Fruit fly (Drosophila melanogaster) S2 (cell line): ENCODE measurements around the gene CG18585.

Experiments used
- CG8478 ChIP-seq: fragments of >200 bp; optimal IDR thresholded peaks from 2 replicates; lab custom pipeline; 2018
- CTCF ChIP-seq, 2 experiments: fragments of >200 bp; optimal IDR thresholded peaks; 2 replicates each; lab custom pipeline; 2018

DNA sequence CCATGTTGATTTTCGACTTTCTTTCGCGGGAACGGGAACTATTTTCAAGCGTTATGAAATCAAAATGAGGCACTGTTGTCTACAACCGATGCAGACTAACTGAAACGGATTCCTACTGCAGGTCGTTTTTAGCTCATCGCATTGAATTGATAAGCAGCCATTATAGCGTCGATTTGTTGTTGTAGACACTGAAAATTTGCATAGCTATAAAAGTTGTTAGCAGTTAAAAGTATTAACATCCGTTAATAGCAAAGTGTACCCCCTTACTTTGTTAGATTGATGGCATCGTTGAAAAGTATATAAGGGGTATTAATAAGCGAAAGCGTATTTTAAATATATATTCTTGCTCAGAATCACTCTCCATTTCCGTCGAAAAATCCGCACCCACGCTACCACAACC is 28.5 kb upstream of the CG18585 start, which contains the start of gene CG13793:
- no peak for TF ChIP-seq CG8478
- TF ChIP-seq CTCF (optimal IDR thresholded peaks at IDR 0.05; lab: Kevin White, UChicago), result no peak
